Fruit fly (Drosophila melanogaster) whole organism, larva: ENCODE measurements around the gene Mst98Cb.

ENCODE experiments used
- noc ChIP-seq: fragments of 200-800 bp; sonication (Bioruptor generic); optimal IDR thresholded peaks from 3 replicates; lab custom pipeline; 2019; ENCODE audit warnings: missing biosample characterization, mild to moderate bottlenecking, missing genetic modification characterization, moderate library complexity

Mst98Cb gene

DNA sequence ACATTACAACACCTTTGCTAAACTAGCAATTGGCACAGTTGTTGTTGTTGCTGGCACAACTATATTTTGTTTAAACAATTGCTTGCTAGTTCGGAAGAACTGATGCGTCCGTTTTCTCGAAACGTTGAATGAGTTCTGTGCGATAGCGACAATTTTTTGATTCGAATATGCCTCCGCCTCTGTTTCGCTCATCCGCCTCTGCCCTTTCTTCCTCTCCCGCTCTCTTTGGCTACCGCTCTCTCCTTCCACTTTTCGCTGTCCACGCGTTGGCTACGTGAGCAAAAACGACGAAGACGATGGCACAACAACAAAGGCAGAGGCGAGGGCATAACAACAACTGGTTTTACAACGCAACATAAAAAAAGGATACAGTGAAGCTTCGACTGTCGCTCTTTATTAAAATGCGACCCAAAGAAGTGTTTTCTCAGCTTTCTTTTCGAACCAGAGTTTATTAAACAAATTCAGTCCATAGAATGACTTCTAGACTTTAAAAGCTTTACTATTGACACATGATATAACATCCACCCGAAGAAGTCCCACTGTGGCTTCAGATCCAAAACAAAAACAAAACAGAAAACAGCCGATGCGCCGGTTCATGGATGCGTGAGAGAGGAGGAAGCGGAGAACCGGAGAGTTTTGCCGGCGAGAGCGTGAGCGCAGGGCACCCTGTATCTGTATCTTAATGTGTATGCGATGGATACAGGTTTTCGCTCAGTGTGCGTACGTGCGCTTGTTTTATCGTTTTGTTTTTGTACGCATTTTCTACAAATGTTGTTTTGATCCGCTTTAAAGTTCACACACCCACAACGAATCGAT, 33.8 kb downstream of the Mst98Cb start:
- TF ChIP-seq noc (tag; lab: Kevin White, UChicago), result peak; percentile 99

DNA sequence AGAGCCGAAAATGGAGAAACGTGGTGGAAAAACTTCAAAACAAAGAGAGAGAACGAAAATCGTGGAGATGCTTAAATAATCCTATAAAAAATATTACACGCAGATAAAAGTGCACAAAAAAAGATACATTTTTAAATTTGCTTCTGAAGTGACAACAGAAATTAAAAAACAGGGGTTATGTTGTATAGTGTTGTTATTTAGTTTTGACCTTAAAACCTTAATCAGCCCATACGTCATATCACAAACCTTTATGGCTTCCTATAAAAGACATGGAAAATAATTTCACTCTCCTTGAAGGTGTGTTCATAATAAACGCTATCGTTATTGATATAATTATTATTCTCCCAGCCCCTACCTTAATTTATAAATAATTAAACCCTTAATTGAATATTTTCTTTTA, 34.5 kb downstream of the Mst98Cb start:
- no peak for TF ChIP-seq noc (tag; lab: Kevin White, UChicago)

dm6 chr3R:28327709-28328467, 35.3 kb downstream of the Mst98Cb start:
- peak; percentile 25 for TF ChIP-seq noc (tag; lab: Kevin White, UChicago)

DNA sequence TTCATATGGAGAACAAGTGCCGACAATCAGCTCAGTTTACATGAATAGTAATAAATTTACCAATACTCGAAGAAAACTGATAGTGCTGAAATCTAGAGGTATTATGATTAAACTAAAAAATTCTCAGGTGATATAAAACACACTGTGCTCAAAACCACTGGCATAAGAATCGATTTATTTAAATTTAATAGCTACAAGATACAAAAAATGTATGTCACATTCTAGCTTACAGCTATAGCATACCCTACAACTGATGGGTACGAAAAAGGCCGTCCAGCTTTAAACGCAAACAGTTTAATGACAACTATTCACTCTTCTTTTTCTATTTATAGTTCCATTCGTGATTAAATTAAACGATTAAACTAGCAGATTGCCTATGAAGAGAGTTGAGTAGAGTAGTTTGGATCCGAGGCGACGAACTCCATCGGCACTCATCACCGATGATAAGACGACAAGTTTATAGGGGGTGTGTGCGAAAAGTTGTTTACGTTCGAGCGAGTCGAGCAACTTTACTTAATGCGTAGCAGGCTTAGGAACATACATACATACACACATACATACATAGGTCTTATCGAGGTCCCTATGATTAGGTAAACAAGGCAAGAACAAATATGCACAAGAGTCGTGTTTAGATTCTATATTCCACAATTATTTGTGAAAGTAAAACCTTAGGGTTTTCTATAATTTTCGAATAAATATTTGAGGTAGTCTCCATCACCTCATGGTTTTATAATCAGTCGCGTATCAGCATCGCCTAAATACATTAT, 36.4 kb downstream of the Mst98Cb start:
- TF ChIP-seq noc (tag; lab: Kevin White, UChicago), result peak; percentile 88

DNA sequence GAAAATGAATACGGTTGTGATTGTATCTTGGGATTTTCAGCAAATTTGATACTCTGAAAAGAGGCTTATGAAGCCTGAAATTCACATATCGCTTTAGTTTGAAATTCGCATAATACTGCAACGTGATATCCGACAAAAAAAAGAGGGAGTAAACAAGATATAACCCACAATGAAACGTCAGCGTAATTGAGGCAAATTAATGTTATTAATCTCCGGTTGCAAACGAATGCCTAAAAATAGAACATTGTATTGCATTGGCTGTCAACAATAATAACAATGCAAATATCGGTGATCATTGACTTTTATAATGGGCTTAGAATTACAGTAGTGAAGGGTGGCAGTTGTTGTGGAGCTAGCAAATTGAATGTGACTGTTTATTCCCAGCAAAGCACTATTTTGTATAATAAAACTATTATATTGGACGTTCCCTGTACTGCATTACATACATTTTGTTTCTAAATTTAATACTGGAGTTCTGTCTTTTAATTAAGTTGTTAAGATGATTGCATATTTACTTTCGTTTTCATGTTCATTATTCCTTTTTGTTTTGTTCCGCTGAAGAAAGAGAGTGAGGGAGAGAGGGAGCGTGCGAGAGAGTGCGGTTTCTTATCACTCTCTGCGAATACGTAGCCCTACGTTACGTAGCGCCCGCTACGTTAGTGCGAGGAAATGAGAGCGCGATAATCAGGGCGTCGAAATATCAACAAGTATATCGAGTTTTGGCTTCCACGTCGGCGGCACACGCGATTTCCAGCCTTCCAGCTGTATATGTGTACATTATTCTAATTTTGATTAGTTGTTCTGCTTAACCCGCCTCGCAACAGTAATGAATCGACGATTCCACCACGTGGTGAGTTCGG, 37.9 kb downstream of the Mst98Cb start:
- no peak for TF ChIP-seq noc (tag; lab: Kevin White, UChicago)

DNA sequence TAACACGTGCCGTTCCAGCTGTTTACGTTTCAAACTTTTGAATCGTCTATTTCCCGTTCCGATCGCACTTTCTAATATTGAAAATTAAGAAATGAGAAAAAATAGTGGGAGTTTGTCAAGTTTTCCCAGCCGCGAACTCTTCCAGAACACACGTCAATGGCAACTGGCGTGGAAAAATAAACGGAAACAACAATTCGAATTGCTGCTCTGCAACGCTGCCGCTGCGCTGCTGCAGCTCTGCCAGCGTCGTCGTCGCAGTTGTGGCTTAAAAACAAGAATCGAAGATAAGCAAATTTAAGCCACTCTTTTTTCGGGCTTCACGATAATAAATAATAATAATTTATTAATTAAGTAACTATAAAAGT, 38.5 kb downstream of the Mst98Cb start:
- no peak for TF ChIP-seq noc (tag; lab: Kevin White, UChicago)

DNA sequence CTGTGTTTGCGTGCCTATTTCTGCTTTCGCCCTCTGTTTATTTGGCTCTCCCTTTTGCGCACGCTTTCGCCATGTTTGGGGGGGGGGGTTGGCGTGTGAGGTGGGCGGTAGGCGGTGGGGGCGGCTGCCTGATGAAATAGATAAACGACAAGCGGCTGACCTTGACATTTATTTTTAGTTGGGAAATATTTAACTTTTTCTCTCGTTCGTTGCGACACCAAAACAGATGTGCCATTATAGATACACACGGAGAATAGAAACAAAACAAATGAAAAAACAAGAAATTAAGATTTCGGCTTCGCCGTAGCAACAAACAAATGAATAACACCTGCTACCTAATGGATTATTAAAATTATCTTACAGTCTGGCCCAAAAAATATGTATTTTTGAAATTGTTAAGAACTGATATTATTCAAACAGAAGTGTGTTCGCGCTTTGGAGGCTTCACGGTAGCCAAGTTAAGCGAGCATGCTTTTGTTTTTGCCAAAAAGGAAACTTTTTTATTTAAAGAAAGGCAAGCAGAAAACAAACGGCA, 39.6 kb downstream of the Mst98Cb start:
- peak; percentile 75 for TF ChIP-seq noc (tag; lab: Kevin White, UChicago)

dm6 chr3R:28332674-28333421, 40.2 kb downstream of the Mst98Cb start:
- TF ChIP-seq noc (tag; lab: Kevin White, UChicago), result no peak

- peak; percentile 59 for TF ChIP-seq noc (tag; lab: Kevin White, UChicago)
Observed at dm6 chr3R:28335462-28335998, 42.9 kb downstream of the Mst98Cb start.

DNA sequence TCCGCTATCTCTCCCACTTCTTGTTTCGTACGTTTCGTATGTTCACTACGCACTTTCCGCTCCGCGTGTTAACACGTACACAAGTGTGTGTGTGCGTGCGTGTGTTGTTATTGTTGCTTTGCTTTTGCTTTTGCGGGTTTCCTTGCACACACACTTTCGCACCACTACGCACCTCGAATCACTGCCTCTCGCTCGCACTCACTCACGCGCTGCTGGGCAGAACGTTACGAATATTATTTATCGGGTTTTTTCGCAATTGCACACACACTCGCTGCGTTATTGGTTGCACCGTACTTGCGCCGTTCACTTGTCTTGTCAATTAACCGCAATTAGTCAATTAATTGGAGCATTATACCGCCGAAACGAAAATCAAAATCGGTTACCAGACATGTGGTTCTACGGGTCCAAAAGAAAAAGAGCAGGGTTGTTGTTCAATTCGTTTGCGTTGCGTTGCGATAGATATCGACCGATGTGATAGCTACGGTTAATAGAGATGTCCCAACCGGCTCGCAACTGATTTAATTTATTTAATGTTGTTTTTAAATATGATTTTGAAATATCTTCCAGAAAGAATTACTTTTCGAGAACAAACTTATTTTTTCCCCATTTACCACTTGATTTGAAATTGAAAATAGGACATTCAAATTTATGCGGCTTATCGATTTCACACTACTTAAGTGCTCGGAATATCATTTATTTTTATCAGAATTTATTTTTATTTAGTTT, 43.6 kb downstream of the Mst98Cb start, which contains the start of gene larp:
larp (minus strand) TSS at position 395 of the 726 bp plus-strand sequence.
- no peak for TF ChIP-seq noc (tag; lab: Kevin White, UChicago)

dm6 chr3R:28339654-28340605, 47.3 kb downstream of the Mst98Cb start, which contains the start of the genes Gfat2 and Moca-cyp:
Gene Gfat2 (minus strand): TSS chr3R:28339765.
Gene Moca-cyp (plus strand): TSS chr3R:28340334.
- peak; percentile 54 for TF ChIP-seq noc (tag; lab: Kevin White, UChicago)

DNA sequence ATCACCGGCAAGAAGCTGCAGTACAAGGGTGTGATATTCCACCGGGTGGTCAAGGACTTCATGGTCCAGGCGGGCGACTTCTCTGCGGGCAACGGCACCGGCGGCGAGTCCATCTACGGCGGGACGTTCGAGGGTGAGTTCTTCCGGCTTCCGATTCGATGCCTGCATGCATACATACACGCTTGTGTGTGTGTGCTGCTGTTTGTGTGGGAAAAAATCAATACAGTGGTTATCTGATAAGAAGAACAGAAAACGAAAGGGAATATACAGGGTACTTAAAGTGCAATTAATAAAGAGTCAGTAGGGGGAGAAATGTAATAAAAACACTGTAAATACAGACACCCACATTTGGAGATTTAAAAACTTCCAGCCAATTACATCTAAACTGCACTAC, 48.0 kb downstream of the Mst98Cb start:
- no peak for TF ChIP-seq noc (tag; lab: Kevin White, UChicago)
